Fruit fly (Drosophila melanogaster): ENCODE measurements around the gene PolG1.

The PolG1 gene

dm6 chr2L:13838647-13839390 lies 11.2 kb upstream of the PolG1 start (continued):
- TF ChIP-seq wek (GFP tag; optimal IDR thresholded peaks at IDR 0.05) (peak; percentile 44), Vsx1 (GFP tag; optimal IDR thresholded peaks at IDR 0.05) (peak; percentile 23), repo (GFP tag; optimal IDR thresholded peaks at IDR 0.05) (no peak), Fer3 (tag; optimal IDR thresholded peaks at IDR 0.05) (peak; percentile 8), CG14667 (GFP tag; IDR thresholded peaks at IDR 0.05) (no peak), psq (GFP tag; optimal IDR thresholded peaks at IDR 0.05) (no peak), CG3163 (GFP tag; optimal IDR thresholded peaks at IDR 0.05) (no peak), CG7963 (GFP tag; IDR thresholded peaks at IDR 0.05; ENCODE audit: partially characterized antibody) (no peak), dpn (GFP tag; optimal IDR thresholded peaks at IDR 0.05) (no peak), tup (GFP tag; optimal IDR thresholded peaks at IDR 0.05) (no peak), CG15514 (GFP tag; optimal IDR thresholded peaks at IDR 0.05) (no peak), stwl (tag; optimal IDR thresholded peaks at IDR 0.05) (no peak), Doc3 (GFP tag; IDR thresholded peaks at IDR 0.05; ENCODE audit: partially characterized antibody) (no peak), ci (GFP tag; IDR thresholded peaks at IDR 0.05) (0 out of 3 replicates have a peak, but pooled peaks have one; percentile 24), CG14050 (GFP tag; IDR thresholded peaks at IDR 0.05) (no peak), CG11695 (GFP tag; IDR thresholded peaks at IDR 0.05) (no peak; the same call in 2 of the 3 replicates), CG2889 (GFP tag; IDR thresholded peaks at IDR 0.05) (no peak), kah (GFP tag; optimal IDR thresholded peaks at IDR 0.05) (no peak), sens-2 (GFP tag; IDR thresholded peaks at IDR 0.05) (no peak), Stat92E (GFP tag; optimal IDR thresholded peaks at IDR 0.05) (no peak), fu2 (GFP tag; optimal IDR thresholded peaks at IDR 0.05) (no peak), z (GFP tag; IDR thresholded peaks at IDR 0.05) (no peak), CG10209 (GFP tag; optimal IDR thresholded peaks at IDR 0.05) (peak; percentile 16), bsh (GFP tag; optimal IDR thresholded peaks at IDR 0.05) (peak in 1 of 2 experiments; percentile 31), CG3065 (GFP tag; optimal IDR thresholded peaks at IDR 0.05) (no peak), ara (GFP tag; IDR thresholded peaks at IDR 0.05) (peak; percentile 37; the same call in 1 of the 2 replicates), inv (GFP tag; IDR thresholded peaks at IDR 0.05; ENCODE audit: partially characterized antibody) (no peak), pfk (GFP tag; optimal IDR thresholded peaks at IDR 0.05) (no peak), CG1233 (GFP tag; optimal IDR thresholded peaks at IDR 0.05) (no peak), hth (optimal IDR thresholded peaks at IDR 0.05) (no peak), nmo (GFP tag; optimal IDR thresholded peaks at IDR 0.05) (no peak), CG4730 (GFP tag; IDR thresholded peaks at IDR 0.05) (no peak), Sry-δ (GFP tag; optimal IDR thresholded peaks at IDR 0.05) (no peak), HLH3B (GFP tag; IDR thresholded peaks at IDR 0.05) (peak; percentile 12; the same call in 1 of the 2 replicates), luna (GFP tag; optimal IDR thresholded peaks at IDR 0.05) (no peak), CG8478 (optimal IDR thresholded peaks at IDR 0.05) (no peak), dmrt11E (tag; optimal IDR thresholded peaks at IDR 0.05) (no peak), grau (tag; optimal IDR thresholded peaks at IDR 0.05) (peak; percentile 40), Opbp (GFP tag; IDR thresholded peaks at IDR 0.05; ENCODE audit: partially characterized antibody) (no peak), dysf (GFP tag; IDR thresholded peaks at IDR 0.05) (peak; percentile 57; the same call in 1 of the 3 replicates), ERR (GFP tag; optimal IDR thresholded peaks at IDR 0.05) (no peak), Dek (tag; optimal IDR thresholded peaks at IDR 0.05) (peak; percentile 27), usp (GFP tag; optimal IDR thresholded peaks at IDR 0.05) (no peak), Awh (GFP tag; IDR thresholded peaks at IDR 0.05) (peak; percentile 68; the same call in 1 of the 2 replicates), pum (GFP tag; optimal IDR thresholded peaks at IDR 0.05) (no peak), Hmx (GFP tag; optimal IDR thresholded peaks at IDR 0.05) (no peak), onecut (GFP tag; IDR thresholded peaks at IDR 0.05) (no peak), Dip2 (GFP tag; IDR thresholded peaks at IDR 0.05) (no peak), CG4820 (GFP tag; optimal IDR thresholded peaks at IDR 0.05) (peak; percentile 10), CG14441 (GFP tag; IDR thresholded peaks at IDR 0.05) (peak; percentile 19; the same call in 1 of the 2 replicates)

Measured in whole organism, embryonic.